Fruit fly (Drosophila melanogaster) Kc167 (cell line): ENCODE measurements around the gene CG14421.

ENCODE experiments used
- Myc ChIP-seq: fragments of >200 bp; optimal IDR thresholded peaks from 2 replicates; lab custom pipeline; 2017; ENCODE audit warnings: missing external identifiers
- insv ChIP-seq: fragments of >200 bp; optimal IDR thresholded peaks from 3 replicates; lab custom pipeline; 2018; ENCODE audit warnings: missing external identifiers
- psq ChIP-seq: fragments of >200 bp; optimal IDR thresholded peaks from 2 replicates; lab custom pipeline; 2017; ENCODE audit warnings: missing external identifiers
- ttk ChIP-seq: sonication (Bioruptor generic); optimal IDR thresholded peaks from 2 replicates; lab custom pipeline; 2017; ENCODE audit warnings: missing external identifiers

DNA sequence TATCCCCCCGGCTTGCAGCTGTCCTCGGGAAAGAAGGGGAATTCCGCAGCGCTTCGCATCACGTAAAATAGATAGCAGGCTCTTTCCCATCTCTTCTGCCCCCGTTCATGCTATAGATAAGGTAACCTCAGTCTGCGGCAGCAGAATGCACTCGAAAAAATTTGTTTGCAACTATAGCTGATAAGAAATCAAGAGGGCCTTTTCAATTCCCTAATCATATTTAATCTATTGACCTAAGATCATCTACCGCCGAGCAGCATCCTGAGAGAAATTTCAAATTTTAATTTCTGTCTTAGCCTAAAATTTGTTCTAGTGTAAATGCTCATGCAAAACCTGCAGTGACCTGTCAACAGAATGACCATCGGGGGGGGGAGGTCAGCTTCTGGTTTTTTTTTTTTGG lies 15.4 kb downstream of the CG14421 start:
- no peak for TF ChIP-seq psq (lab: Kevin White, UChicago)
- TF ChIP-seq Myc (lab: Kevin White, UChicago): no peak
- TF ChIP-seq ttk: no peak
- TF ChIP-seq insv (lab: Kevin White, UChicago): no peak
